Worm (Caenorhabditis elegans) whole organism, midembryonic: Measurements from ENCODE around the gene fbxb-61.

Experiments used
- T22C8.4 ChIP-seq: fragments of 200-800 bp; sonication (Bioruptor generic); IDR thresholded peaks from 2 replicates; pipeline ENCODE4 v1.3.6; 2022; ENCODE audit warnings: missing genetic modification characterization, missing compliant biosample characterization
- cog-1 ChIP-seq: sonication (generic microtip); optimal IDR thresholded peaks from 2 replicates; lab custom pipeline; 2016; ENCODE audit warnings: missing genetic modification characterization, missing compliant biosample characterization
- flt-1 ChIP-seq: fragments of 200-800 bp; sonication (Bioruptor generic); IDR thresholded peaks from 2 replicates; pipeline ENCODE4 v1.3.6; 2022; ENCODE audit warnings: missing genetic modification characterization, missing compliant biosample characterization
- klf-2 ChIP-seq: fragments of 200-800 bp; sonication (Bioruptor generic); conservative IDR thresholded peaks from 2 replicates; pipeline ENCODE4 v1.3.6; 2022; ENCODE audit warnings: missing genetic modification reagents, missing genetic modification characterization, missing compliant biosample characterization
- med-1 ChIP-seq: sonication (generic microtip); optimal IDR thresholded peaks from 2 replicates; lab custom pipeline; 2017; ENCODE audit warnings: missing genetic modification characterization, mild to moderate bottlenecking, missing compliant biosample characterization, antibody characterized with exemption, missing genetic modification reagents; ENCODE audit not compliant: insufficient read depth
- ref-1 ChIP-seq: fragments of 200-800 bp; sonication (Bioruptor generic); conservative IDR thresholded peaks from 2 replicates; pipeline ENCODE4 v1.3.6; 2022; ENCODE audit warnings: missing genetic modification reagents, missing genetic modification characterization, missing compliant biosample characterization
- tab-1 ChIP-seq: fragments of 200-800 bp; sonication (Bioruptor generic); IDR thresholded peaks from 2 replicates; pipeline ENCODE4 v1.3.6; 2022; ENCODE audit warnings: missing genetic modification characterization, missing compliant biosample characterization
- ztf-23 ChIP-seq: fragments of 200-800 bp; sonication (Bioruptor generic); IDR thresholded peaks from 2 replicates; pipeline ENCODE4 v1.3.6; 2022; ENCODE audit warnings: missing genetic modification reagents, missing genetic modification characterization, missing compliant biosample characterization
- ztf-29 ChIP-seq: fragments of 200-800 bp; sonication (Bioruptor generic); IDR thresholded peaks from 2 replicates; pipeline ENCODE4 v1.3.6; 2022; ENCODE audit warnings: missing genetic modification reagents, missing genetic modification characterization, missing compliant biosample characterization

The fbxb-61 gene

DNA sequence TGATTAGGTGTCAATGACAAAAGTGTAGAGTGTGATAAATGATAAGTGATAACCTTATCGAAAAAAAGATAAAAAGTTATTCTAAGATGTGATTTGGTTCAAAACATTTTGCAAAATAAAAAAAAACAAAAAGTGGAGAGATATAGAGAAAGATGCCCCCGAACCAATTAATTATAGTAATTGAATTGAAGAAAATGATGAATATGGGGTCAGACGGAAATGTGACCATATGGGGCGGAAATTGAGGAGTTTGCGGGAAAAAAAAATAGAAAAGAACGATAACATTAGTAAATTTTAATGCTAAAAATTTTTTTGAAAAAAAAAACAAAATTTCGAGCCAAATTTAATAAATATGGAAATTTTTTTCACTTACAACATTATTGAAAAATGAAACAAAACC lies 50.6 kb downstream of the fbxb-61 start:
- TF ChIP-seq flt-1 (GFP tag; lab: Robert Waterston, UW) (no peak), tab-1 (GFP tag; lab: Robert Waterston, UW) (no peak), ref-1 (no peak), klf-2 (no peak), cog-1 (tag; lab: Kevin White, UChicago) (no peak), ztf-23 (GFP tag; lab: Robert Waterston, UW) (no peak), T22C8.4 (GFP tag; lab: Robert Waterston, UW) (no peak), ztf-29 (no peak), med-1 (GFP tag; lab: Kevin White, UChicago) (no peak)
